Fruit fly (Drosophila melanogaster): ENCODE results near the gene Acp63F.

DNA sequence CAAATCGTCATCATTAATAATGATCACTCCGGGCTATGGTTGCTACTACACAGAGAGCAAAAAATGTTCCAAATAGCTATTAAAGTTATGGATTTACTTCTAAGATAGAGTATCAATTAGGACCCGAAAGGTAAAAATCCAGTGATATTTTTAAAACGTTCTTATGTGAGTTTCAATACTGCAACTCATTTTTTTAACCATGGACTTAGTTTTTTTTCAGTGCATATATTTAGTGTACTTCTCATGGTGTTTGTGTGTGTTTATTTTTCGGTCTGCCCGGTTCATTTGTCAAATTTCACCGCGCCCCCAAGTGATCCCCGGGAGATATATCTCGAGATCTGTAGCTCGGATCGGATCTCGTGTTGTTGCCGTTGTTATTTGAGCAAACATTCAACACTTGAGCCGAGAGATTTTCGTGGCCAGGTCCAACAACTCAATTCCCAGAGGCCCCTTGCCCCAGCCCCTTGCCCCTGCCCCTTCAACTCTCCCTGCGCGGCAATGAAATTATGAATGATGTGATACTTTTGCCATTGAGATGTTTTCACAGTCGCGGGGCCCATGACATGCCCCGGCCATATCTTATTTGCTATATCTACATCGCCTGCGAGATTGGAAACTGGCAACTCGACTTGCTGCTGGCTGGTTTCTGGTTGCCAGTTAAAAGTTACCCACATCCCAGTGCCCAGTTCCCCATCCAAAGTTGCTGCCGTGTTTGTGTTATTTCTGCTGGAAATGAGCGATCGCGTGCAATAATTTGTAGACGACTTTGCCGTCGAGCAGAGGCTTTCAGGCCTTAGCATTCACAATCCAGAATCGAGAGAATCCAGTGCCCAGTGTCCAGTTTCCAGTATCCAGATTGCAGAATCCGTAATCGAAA is 46.6 kb upstream of the Acp63F start:
- no peak for TF ChIP-seq CTCF (optimal IDR thresholded peaks at IDR 0.05)
- no peak for TF ChIP-seq CG8478 (optimal IDR thresholded peaks at IDR 0.05)

Data from S2 (cell line).